Worm (Caenorhabditis elegans) whole organism, late embryonic: ENCODE results near the gene srr-6.

Experiments used
- C08G9.2 ChIP-seq: sonication (generic microtip); optimal IDR thresholded peaks from 2 replicates; lab custom pipeline; 2016; ENCODE audit warnings: mild to moderate bottlenecking, missing genetic modification characterization, moderate library complexity, missing compliant biosample characterization
- K02D7.2 ChIP-seq: sonication (generic microtip); optimal IDR thresholded peaks from 2 replicates; lab custom pipeline; 2017; ENCODE audit warnings: mild to moderate bottlenecking, missing genetic modification characterization, missing compliant biosample characterization
- K09A11.1 ChIP-seq: sonication (generic microtip); optimal IDR thresholded peaks from 2 replicates; lab custom pipeline; 2017; ENCODE audit warnings: antibody characterized with exemption, mild to moderate bottlenecking, missing genetic modification characterization, missing compliant biosample characterization; ENCODE audit not compliant: insufficient read depth
- Y22D7AL.16 ChIP-seq: sonication (generic microtip); optimal IDR thresholded peaks from 2 replicates; lab custom pipeline; 2016; ENCODE audit warnings: missing genetic modification characterization, missing compliant biosample characterization
- ahr-1 ChIP-seq: sonication (generic microtip); optimal IDR thresholded peaks from 2 replicates; lab custom pipeline; 2016; ENCODE audit warnings: missing genetic modification characterization, missing compliant biosample characterization
- ceh-14 ChIP-seq: sonication (generic microtip); optimal IDR thresholded peaks from 2 replicates; lab custom pipeline; 2016; ENCODE audit warnings: missing genotype, missing genetic modification characterization, missing compliant biosample characterization
- ceh-18 ChIP-seq: sonication (generic microtip); optimal IDR thresholded peaks from 2 replicates; lab custom pipeline; 2016; ENCODE audit warnings: missing genetic modification characterization, missing compliant biosample characterization
- ceh-19 ChIP-seq: fragments of 200-800 bp; sonication (Bioruptor generic); optimal IDR thresholded peaks from 2 replicates; lab custom pipeline; 2018; ENCODE audit warnings: mild to moderate bottlenecking, missing genetic modification characterization, missing compliant biosample characterization
- ceh-2 ChIP-seq: sonication (generic microtip); optimal IDR thresholded peaks from 2 replicates; lab custom pipeline; 2016; ENCODE audit warnings: missing genotype, missing genetic modification characterization, missing compliant biosample characterization
- ceh-24 ChIP-seq: sonication (generic microtip); optimal IDR thresholded peaks from 2 replicates; lab custom pipeline; 2016; ENCODE audit warnings: mild to moderate bottlenecking, missing genetic modification characterization, missing compliant biosample characterization
- ceh-30 ChIP-seq: fragments of 150-350 bp; optimal IDR thresholded peaks from 2 replicates; lab custom pipeline; 2014; ENCODE audit warnings: missing biosample characterization, missing genetic modification characterization
- ceh-45 ChIP-seq: fragments of 200-800 bp; sonication (Bioruptor generic); IDR thresholded peaks from 2 replicates; pipeline ENCODE4 v1.3.6; 2022; ENCODE audit warnings: missing genetic modification reagents, missing genetic modification characterization, missing compliant biosample characterization
- ceh-48 ChIP-seq: sonication (generic microtip); optimal IDR thresholded peaks from 2 replicates; lab custom pipeline; 2016; ENCODE audit warnings: missing genetic modification characterization, inconsistent platforms, missing compliant biosample characterization
- ceh-9 ChIP-seq: sonication (generic microtip); optimal IDR thresholded peaks from 2 replicates; lab custom pipeline; 2016; ENCODE audit warnings: mild to moderate bottlenecking, missing genetic modification characterization, inconsistent platforms, missing compliant biosample characterization
- elt-4 ChIP-seq: sonication (generic microtip); optimal IDR thresholded peaks from 2 replicates; lab custom pipeline; 2016; ENCODE audit warnings: missing genetic modification characterization, missing compliant biosample characterization
- fkh-6 ChIP-seq: sonication (generic microtip); optimal IDR thresholded peaks from 2 replicates; lab custom pipeline; 2016; ENCODE audit warnings: missing genetic modification characterization, missing compliant biosample characterization
- hlh-15 ChIP-seq: sonication (generic microtip); optimal IDR thresholded peaks from 2 replicates; lab custom pipeline; 2016; ENCODE audit warnings: missing genetic modification characterization, missing compliant biosample characterization
- hlh-6 ChIP-seq: sonication (generic microtip); optimal IDR thresholded peaks from 2 replicates; lab custom pipeline; 2016; ENCODE audit warnings: missing genotype, missing genetic modification characterization, missing compliant biosample characterization
- lin-11 ChIP-seq: fragments of 200-800 bp; sonication (Bioruptor generic); optimal IDR thresholded peaks from 2 replicates; lab custom pipeline; 2018; ENCODE audit warnings: mild to moderate bottlenecking, missing genetic modification characterization, missing compliant biosample characterization
- nfya-1 ChIP-seq: sonication (generic microtip); optimal IDR thresholded peaks from 2 replicates; lab custom pipeline; 2017; ENCODE audit warnings: missing genetic modification characterization, mild to moderate bottlenecking, missing compliant biosample characterization, antibody characterized with exemption, moderate library complexity
- nhr-11 ChIP-seq: fragments of 150-350 bp; optimal IDR thresholded peaks from 2 replicates; lab custom pipeline; 2014; ENCODE audit warnings: missing biosample characterization, missing genetic modification characterization
- odd-2 ChIP-seq: sonication (generic microtip); optimal IDR thresholded peaks from 2 replicates; lab custom pipeline; 2017; ENCODE audit warnings: antibody characterized with exemption, mild to moderate bottlenecking, missing genetic modification characterization, missing compliant biosample characterization
- pat-9 ChIP-seq: fragments of 200-800 bp; sonication (Bioruptor generic); optimal IDR thresholded peaks from 2 replicates; lab custom pipeline; 2018; ENCODE audit warnings: mild to moderate bottlenecking, missing genetic modification characterization, moderate library complexity, missing compliant biosample characterization
- pha-2 ChIP-seq: sonication (generic microtip); optimal IDR thresholded peaks from 2 replicates; lab custom pipeline; 2017; ENCODE audit warnings: mild to moderate bottlenecking, missing genetic modification characterization, missing compliant biosample characterization
- pha-4 ChIP-seq: fragments of 150-350 bp; optimal IDR thresholded peaks from 2 replicates; lab custom pipeline; 2018; ENCODE audit warnings: missing biosample characterization, missing genetic modification reagents, missing genetic modification characterization
- pqm-1 ChIP-seq: sonication (generic microtip); optimal IDR thresholded peaks from 2 replicates; lab custom pipeline; 2016; ENCODE audit warnings: missing genetic modification characterization, missing compliant biosample characterization
- sox-2 ChIP-seq: fragments of 200-800 bp; sonication (Bioruptor generic); IDR thresholded peaks from 2 replicates; pipeline ENCODE4 v1.3.6; 2022; ENCODE audit warnings: missing genetic modification reagents, missing genetic modification characterization, missing compliant biosample characterization
- sox-4 ChIP-seq: sonication (generic microtip); optimal IDR thresholded peaks from 2 replicates; lab custom pipeline; 2017; ENCODE audit warnings: mild to moderate bottlenecking, missing genetic modification characterization, inconsistent platforms, missing compliant biosample characterization
- unc-3 ChIP-seq, 2 experiments: fragments of 200-800 bp in 1 of 2; sonication (Bioruptor generic) in 1 of 2; sonication (generic microtip) in 1 of 2; conservative IDR thresholded peaks in 1 of 2; optimal IDR thresholded peaks in 1 of 2; 2 replicates each; pipeline versions ENCODE4 v1.3.6 to Lab custom; 2016 to 2022; ENCODE audit warnings: missing compliant biosample characterization in 2 of 2, missing genetic modification characterization in 2 of 2, missing genetic modification reagents in 1 of 2
- zip-5 ChIP-seq: sonication (generic microtip); optimal IDR thresholded peaks from 2 replicates; lab custom pipeline; 2016; ENCODE audit warnings: missing genetic modification characterization, missing compliant biosample characterization
- ztf-16 ChIP-seq: sonication (generic microtip); optimal IDR thresholded peaks from 2 replicates; lab custom pipeline; 2017; ENCODE audit warnings: missing genetic modification characterization, missing compliant biosample characterization

srr-6 gene

DNA sequence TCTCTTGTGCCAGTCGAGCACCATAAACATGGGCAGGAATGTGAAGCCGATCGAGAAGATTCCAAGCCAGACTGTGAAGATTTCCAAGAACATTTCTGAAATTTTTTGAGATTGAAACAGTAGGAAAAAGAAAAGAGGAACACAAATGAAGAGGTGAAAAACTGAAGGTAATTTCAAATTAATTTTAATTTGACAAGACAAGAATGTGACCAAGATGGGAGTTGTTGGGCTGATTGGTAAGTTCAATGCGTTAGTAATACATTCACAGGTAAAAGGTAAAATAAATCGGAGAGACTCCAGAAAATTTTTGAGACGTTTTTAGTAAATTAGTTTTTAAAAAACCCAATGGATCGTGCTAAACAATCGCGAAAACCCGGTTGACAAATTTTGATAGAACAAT, 18.1 kb downstream of the srr-6 start, which contains the start of gene swt-7:
TSS of gene swt-7 (minus strand) at position 101 of the 400 bp plus-strand sequence.
- TF ChIP-seq pat-9 (tag; lab: Kevin White, UChicago) (no peak), ceh-30 (tag; lab: Kevin White, UChicago) (no peak)

DNA sequence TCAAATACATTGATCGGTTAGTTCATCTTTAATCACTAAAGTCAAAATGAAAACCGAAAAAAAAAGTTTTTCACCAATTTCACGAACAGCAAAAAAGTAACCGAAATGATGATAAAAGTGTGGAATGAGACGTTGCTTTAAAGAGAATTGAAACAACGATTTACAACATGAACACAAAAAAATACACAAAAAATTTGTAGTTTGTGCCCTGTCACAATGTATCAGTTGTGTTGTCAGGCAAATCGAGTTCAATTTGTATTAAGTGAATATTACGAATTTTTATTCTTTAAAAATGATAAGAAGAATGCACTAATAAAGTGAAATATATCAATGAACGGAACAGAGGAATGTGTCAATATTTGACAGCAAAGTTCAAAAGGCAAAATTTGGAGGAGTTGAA, 19.2 kb downstream of the srr-6 start:
- TF ChIP-seq nfya-1 (tag; lab: Kevin White, UChicago) (no peak), hlh-15 (tag; lab: Kevin White, UChicago) (no peak), ceh-18 (tag; lab: Kevin White, UChicago) (no peak), K09A11.1 (tag; lab: Kevin White, UChicago) (no peak), ceh-45 (GFP tag; lab: Robert Waterston, UW) (no peak), ceh-48 (tag; lab: Kevin White, UChicago) (no peak), ceh-2 (tag; lab: Kevin White, UChicago) (no peak), pha-4 (tag; lab: Kevin White, UChicago) (no peak), pat-9 (tag; lab: Kevin White, UChicago) (no peak), C08G9.2 (no peak)
- TF ChIP-seq, all 69 proteins: peak for 0

DNA sequence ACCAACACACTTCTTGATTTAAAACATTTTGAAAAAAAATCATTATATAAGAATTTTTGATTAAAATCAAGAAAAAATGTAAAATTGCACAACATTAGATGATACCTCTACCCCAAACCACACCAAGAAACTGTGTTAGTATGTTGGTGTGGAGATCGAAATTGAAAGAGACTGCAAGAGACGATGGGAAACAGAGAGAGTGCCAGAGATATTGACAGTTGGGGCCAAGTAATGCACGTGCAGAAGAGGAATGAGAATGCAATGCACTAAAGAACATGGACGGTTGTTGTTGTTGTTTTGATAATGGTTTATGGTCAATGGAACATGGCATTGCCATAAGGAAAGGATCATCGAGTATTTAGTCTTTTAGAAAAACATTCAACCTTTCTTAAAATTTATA, 19.6 kb downstream of the srr-6 start:
- no peak for TF ChIP-seq ceh-14
- TF ChIP-seq nhr-11 (tag; lab: Kevin White, UChicago) = no peak
- no peak for TF ChIP-seq hlh-15 (tag; lab: Kevin White, UChicago)
- TF ChIP-seq elt-4 (tag; lab: Kevin White, UChicago) = no peak
- TF ChIP-seq hlh-6 = no peak
- TF ChIP-seq K09A11.1 (tag; lab: Kevin White, UChicago) = no peak
- TF ChIP-seq ahr-1 = no peak

DNA sequence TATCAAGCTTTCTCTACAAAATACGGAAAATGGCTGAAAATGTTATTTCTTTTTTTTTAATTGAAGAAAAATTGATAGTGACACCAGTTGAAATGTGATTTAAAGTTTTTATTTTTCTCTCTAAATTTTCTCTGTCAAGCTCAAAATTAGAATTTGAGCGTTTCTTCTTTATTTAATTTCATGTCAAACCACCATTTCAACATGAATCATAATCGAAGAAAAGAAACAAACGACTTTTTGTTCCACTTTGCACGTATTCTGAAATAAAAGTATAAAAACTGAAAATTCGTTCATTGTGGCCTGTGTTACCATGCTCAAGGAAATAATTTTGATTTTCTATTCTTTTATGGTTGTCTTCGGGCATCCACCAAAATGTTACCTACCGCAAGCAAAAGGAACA, 20.5 kb downstream of the srr-6 start, which contains the start of gene K11D12.13:
TSS of gene K11D12.13 (plus strand) at position 301 of the 400 bp plus-strand sequence.
- no peak for TF ChIP-seq sox-4
- TF ChIP-seq ztf-16 (tag; lab: Kevin White, UChicago) = no peak
- TF ChIP-seq fkh-6 (tag; lab: Kevin White, UChicago) = no peak
- no peak for TF ChIP-seq zip-5 (tag; lab: Kevin White, UChicago)
- no peak for TF ChIP-seq lin-11 (tag; lab: Kevin White, UChicago)
- no peak for TF ChIP-seq unc-3 (GFP tag; conservative IDR thresholded peaks at IDR 0.05; lab: Robert Waterston, UW)
- no peak for TF ChIP-seq unc-3 (tag; optimal IDR thresholded peaks at IDR 0.05; lab: Kevin White, UChicago)
- no peak for TF ChIP-seq ceh-24 (tag; lab: Kevin White, UChicago)
- TF ChIP-seq pha-2 (tag; lab: Kevin White, UChicago) = no peak
- no peak for TF ChIP-seq pqm-1
- TF ChIP-seq elt-4 (tag; lab: Kevin White, UChicago) = no peak
- no peak for TF ChIP-seq Y22D7AL.16
- no peak for TF ChIP-seq ceh-9 (tag; lab: Kevin White, UChicago)
- no peak for TF ChIP-seq ceh-19

DNA sequence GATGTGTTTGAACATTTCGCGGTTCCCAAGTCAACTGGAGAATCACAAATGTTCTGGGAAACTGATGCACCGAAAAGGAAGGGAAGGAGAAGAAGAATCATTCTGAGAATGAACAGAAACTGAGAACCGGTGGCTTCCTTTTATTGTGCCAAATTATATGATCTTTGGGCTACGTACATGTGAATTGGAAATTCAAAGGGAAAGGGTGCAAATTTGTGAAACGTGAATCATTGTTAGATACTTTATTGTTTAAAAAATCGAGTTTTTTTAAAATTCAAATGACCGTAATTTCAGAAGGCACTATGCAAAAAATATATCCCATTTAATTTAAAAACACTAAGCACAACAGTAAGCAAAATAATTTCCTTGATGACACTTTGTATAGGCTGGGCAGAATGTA, 22.5 kb downstream of the srr-6 start, which contains the start of gene K11D12.6:
TSS of gene K11D12.6 (minus strand) at position 101 of the 400 bp plus-strand sequence.
- TF ChIP-seq ceh-9 (tag; lab: Kevin White, UChicago) (no peak), sox-2 (GFP tag; lab: Robert Waterston, UW) (no peak), ceh-19 (no peak), ceh-45 (GFP tag; lab: Robert Waterston, UW) (no peak), Y22D7AL.16 (no peak), K02D7.2 (tag; lab: Kevin White, UChicago) (no peak), ceh-18 (tag; lab: Kevin White, UChicago) (no peak), ceh-2 (tag; lab: Kevin White, UChicago) (no peak), odd-2 (tag; lab: Kevin White, UChicago) (no peak)
